Worm (Caenorhabditis elegans) whole organism, early embryonic: Measurements from ENCODE around the gene uda-1.

Source experiments
- B0310.2 ChIP-seq: sonication (generic microtip); optimal IDR thresholded peaks from 2 replicates; lab custom pipeline; 2016; ENCODE audit warnings: mild to moderate bottlenecking, missing genetic modification characterization, missing compliant biosample characterization
- aly-1 ChIP-seq: sonication (generic microtip); optimal IDR thresholded peaks from 2 replicates; lab custom pipeline; 2016; ENCODE audit warnings: missing genetic modification characterization, missing compliant biosample characterization
- ama-1 ChIP-seq: fragments of 150-350 bp; optimal IDR thresholded peaks from 2 replicates; lab custom pipeline; 2014
- ceh-13 ChIP-seq: fragments of 200-800 bp; sonication (Bioruptor generic); optimal IDR thresholded peaks from 2 replicates; lab custom pipeline; 2018; ENCODE audit warnings: mild to moderate bottlenecking, missing genetic modification characterization, missing compliant biosample characterization
- ceh-36 ChIP-seq: sonication (generic microtip); optimal IDR thresholded peaks from 2 replicates; lab custom pipeline; 2016; ENCODE audit warnings: missing genetic modification characterization, inconsistent platforms, missing compliant biosample characterization
- ets-7 ChIP-seq: sonication (generic microtip); optimal IDR thresholded peaks from 2 replicates; lab custom pipeline; 2016; ENCODE audit warnings: missing genotype, missing genetic modification characterization, missing compliant biosample characterization
- hmbx-1 ChIP-seq: sonication (generic microtip); optimal IDR thresholded peaks from 2 replicates; lab custom pipeline; 2016; ENCODE audit warnings: mild to moderate bottlenecking, missing genetic modification characterization, missing compliant biosample characterization
- hmg-4 ChIP-seq: fragments of 200-800 bp; sonication (Bioruptor generic); optimal IDR thresholded peaks from 2 replicates; lab custom pipeline; 2018; ENCODE audit warnings: mild to moderate bottlenecking, missing genetic modification characterization, missing compliant biosample characterization
- hnd-1 ChIP-seq: sonication (generic microtip); optimal IDR thresholded peaks from 2 replicates; lab custom pipeline; 2016; ENCODE audit warnings: missing genetic modification characterization, missing compliant biosample characterization
- pes-1 ChIP-seq: fragments of 200-800 bp; sonication (Bioruptor generic); IDR thresholded peaks from 2 replicates; pipeline ENCODE4 v1.3.6; 2022; ENCODE audit warnings: missing genetic modification reagents, missing genetic modification characterization, missing compliant biosample characterization
- scrt-1 ChIP-seq: fragments of 200-800 bp; sonication (Bioruptor generic); IDR thresholded peaks from 2 replicates; pipeline ENCODE4 v1.3.6; 2022; ENCODE audit warnings: missing genetic modification characterization, missing compliant biosample characterization
- sea-1 ChIP-seq: fragments of 200-800 bp; sonication (Bioruptor generic); conservative IDR thresholded peaks from 2 replicates; pipeline ENCODE4 v1.3.6; 2022; ENCODE audit warnings: missing genetic modification characterization, missing compliant biosample characterization
- tbx-11 ChIP-seq: fragments of 200-800 bp; sonication (Bioruptor generic); IDR thresholded peaks from 2 replicates; pipeline ENCODE4 v1.3.6; 2022; ENCODE audit warnings: missing genetic modification characterization, missing compliant biosample characterization
- tbx-37 ChIP-seq: fragments of 200-800 bp; sonication (Bioruptor generic); conservative IDR thresholded peaks from 2 replicates; pipeline ENCODE4 v1.3.6; 2022; ENCODE audit warnings: missing genetic modification reagents, missing genetic modification characterization, missing compliant biosample characterization

DNA sequence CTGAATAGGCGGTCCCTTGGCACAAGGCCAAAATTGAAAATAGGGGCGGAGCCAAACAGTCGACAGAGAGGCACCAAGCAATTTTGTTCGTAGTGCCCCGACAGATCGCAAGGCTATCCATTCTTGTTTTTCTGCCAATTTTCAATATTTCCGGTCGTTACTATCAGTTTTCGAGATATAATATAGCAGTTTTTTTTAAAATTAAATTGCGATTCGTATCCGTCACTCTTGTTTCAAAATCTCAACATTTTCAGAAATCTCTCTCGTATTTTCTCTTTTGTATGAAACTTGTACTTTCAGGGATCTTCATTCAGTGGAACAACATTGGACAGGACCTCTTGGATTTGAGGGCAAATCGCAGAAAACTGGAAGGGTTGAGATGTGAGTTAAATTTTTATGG lies 32.5 kb downstream of the uda-1 start, which contains the start of gene F57A8.1:
- TF ChIP-seq ceh-13 (GFP tag; lab: Kevin White, UChicago) (no peak), tbx-11 (GFP tag; lab: Robert Waterston, UW) (no peak), tbx-37 (no peak), ets-7 (no peak), hnd-1 (tag; lab: Kevin White, UChicago) (no peak), ceh-36 (no peak), aly-1 (tag; lab: Kevin White, UChicago) (no peak), ama-1 (lab: Kevin White, UChicago) (no peak), sea-1 (no peak), pes-1 (GFP tag; lab: Robert Waterston, UW) (no peak), hmbx-1 (tag; lab: Kevin White, UChicago) (no peak), hmg-4 (no peak), scrt-1 (no peak), B0310.2 (tag; lab: Kevin White, UChicago) (no peak)
